Fruit fly (Drosophila melanogaster) whole organism, embryonic: Measurements from ENCODE around the gene L2HGDH.

Experiments used
- CG11398 ChIP-seq: fragments of 200-800 bp; sonication (Bioruptor generic); optimal IDR thresholded peaks from 2 replicates; lab custom pipeline; 2016; ENCODE audit warnings: missing biosample characterization, missing genetic modification characterization
- CG1233 ChIP-seq: fragments of 200-800 bp; sonication (Bioruptor generic); optimal IDR thresholded peaks from 4 replicates; lab custom pipeline; 2018; ENCODE audit warnings: missing biosample characterization, mild to moderate bottlenecking, missing genetic modification characterization
- CG12744 ChIP-seq: fragments of 200-800 bp; sonication (Bioruptor generic); optimal IDR thresholded peaks from 2 replicates; lab custom pipeline; 2016; ENCODE audit warnings: missing biosample characterization, missing genetic modification characterization
- CG13287 ChIP-seq: fragments of 200-800 bp; sonication (Bioruptor generic); IDR thresholded peaks from 2 replicates; pipeline ENCODE4 v1.3.6; 2022; ENCODE audit warnings: missing biosample characterization, missing genetic modification characterization; ENCODE audit not compliant: partially characterized antibody
- CG14710 ChIP-seq: fragments of 200-800 bp; sonication (Bioruptor generic); optimal IDR thresholded peaks from 3 replicates; lab custom pipeline; 2019; ENCODE audit warnings: missing biosample characterization, mild to moderate bottlenecking, missing genetic modification characterization, moderate library complexity
- CG1647 ChIP-seq: fragments of 200-800 bp; sonication (Bioruptor generic); optimal IDR thresholded peaks from 3 replicates; lab custom pipeline; 2016; ENCODE audit warnings: missing biosample characterization, missing genetic modification characterization
- CG31365 ChIP-seq: fragments of 200-800 bp; sonication (Bioruptor generic); optimal IDR thresholded peaks from 2 replicates; lab custom pipeline; 2018; ENCODE audit warnings: missing biosample characterization, mild to moderate bottlenecking, missing genetic modification characterization
- CG31441 ChIP-seq: fragments of 200-800 bp; sonication (Bioruptor generic); IDR thresholded peaks from 2 replicates; pipeline ENCODE4 v1.3.6; 2022; ENCODE audit warnings: missing biosample characterization, missing genetic modification characterization
- CG32767 ChIP-seq: fragments of 200-800 bp; sonication (Bioruptor generic); IDR thresholded peaks from 2 replicates; pipeline ENCODE4 v1.3.6; 2022; ENCODE audit warnings: missing biosample characterization, missing genetic modification characterization
- CG4282 ChIP-seq: fragments of 200-800 bp; sonication (Bioruptor generic); optimal IDR thresholded peaks from 2 replicates; lab custom pipeline; 2016; ENCODE audit warnings: missing biosample characterization, missing genetic modification characterization
- CG6813 ChIP-seq: fragments of 200-800 bp; sonication (Bioruptor generic); optimal IDR thresholded peaks from 2 replicates; lab custom pipeline; 2017; ENCODE audit warnings: missing biosample characterization, missing genetic modification characterization, mild to moderate bottlenecking, moderate library complexity, missing genetic modification reagents
- CG6854 ChIP-seq: fragments of 200-800 bp; sonication (Bioruptor generic); optimal IDR thresholded peaks from 3 replicates; lab custom pipeline; 2017; ENCODE audit warnings: missing biosample characterization, mild to moderate bottlenecking, missing genetic modification characterization
- CG8388 ChIP-seq: fragments of 200-800 bp; sonication (Bioruptor generic); optimal IDR thresholded peaks from 2 replicates; lab custom pipeline; 2019; ENCODE audit warnings: missing biosample characterization, mild to moderate bottlenecking, missing genetic modification characterization, moderate library complexity
- CG8765 ChIP-seq: fragments of 200-800 bp; sonication (Bioruptor generic); IDR thresholded peaks from 2 replicates; pipeline ENCODE4 v1.3.6; 2022; ENCODE audit warnings: missing biosample characterization, missing genetic modification characterization
- CG9817 ChIP-seq: fragments of 200-800 bp; sonication (Bioruptor generic); optimal IDR thresholded peaks from 2 replicates; lab custom pipeline; 2018; ENCODE audit warnings: missing biosample characterization, mild to moderate bottlenecking, missing genetic modification characterization, moderate library complexity
- Deaf1 ChIP-seq: fragments of 200-800 bp; optimal IDR thresholded peaks from 3 replicates; lab custom pipeline; 2019; ENCODE audit warnings: missing biosample characterization, mild to moderate bottlenecking, missing genetic modification characterization, moderate library complexity
- Doc3 ChIP-seq: fragments of 200-800 bp; sonication (Bioruptor generic); IDR thresholded peaks from 3 replicates; pipeline ENCODE4 v1.3.6; 2022; ENCODE audit warnings: missing biosample characterization, missing genetic modification characterization; ENCODE audit not compliant: partially characterized antibody
- Ets97D ChIP-seq: fragments of 200-800 bp; sonication (Bioruptor generic); optimal IDR thresholded peaks from 3 replicates; lab custom pipeline; 2016; ENCODE audit warnings: missing biosample characterization, missing genetic modification characterization
- Fer1 ChIP-seq: fragments of 200-800 bp; sonication (Bioruptor generic); optimal IDR thresholded peaks from 2 replicates; lab custom pipeline; 2017; ENCODE audit warnings: missing biosample characterization, mild to moderate bottlenecking, missing genetic modification characterization
- Fer2 ChIP-seq: fragments of 200-800 bp; sonication (Bioruptor generic); optimal IDR thresholded peaks from 2 replicates; lab custom pipeline; 2018; ENCODE audit warnings: missing biosample characterization, mild to moderate bottlenecking, missing genetic modification characterization, moderate library complexity
- HLH3B ChIP-seq: fragments of 200-800 bp; sonication (Bioruptor generic); IDR thresholded peaks from 2 replicates; pipeline ENCODE4 v1.3.6; 2022; ENCODE audit warnings: missing biosample characterization, missing genetic modification characterization
- Hr78 ChIP-seq, 2 experiments: fragments of 200-800 bp in 1 of 2; fragments of >200 bp in 1 of 2; sonication (Bioruptor generic) in 1 of 2; optimal IDR thresholded peaks; 2 replicates each; lab custom pipeline; 2017 to 2019; ENCODE audit warnings: missing biosample characterization in 2 of 2, missing genetic modification characterization in 2 of 2, mild to moderate bottlenecking in 1 of 2, moderate library complexity in 1 of 2
- Mad ChIP-seq: fragments of 200-800 bp; sonication (Bioruptor generic); optimal IDR thresholded peaks from 2 replicates; lab custom pipeline; 2016; ENCODE audit warnings: missing biosample characterization, missing genetic modification characterization
- Neu2 ChIP-seq: fragments of 200-800 bp; sonication (Bioruptor generic); optimal IDR thresholded peaks from 3 replicates; lab custom pipeline; 2016; ENCODE audit warnings: missing biosample characterization, missing genetic modification characterization, borderline replicate concordance
- Ptx1 ChIP-seq: fragments of 200-800 bp; sonication (Bioruptor generic); IDR thresholded peaks from 2 replicates; pipeline ENCODE4 v1.3.6; 2022; ENCODE audit warnings: missing biosample characterization, missing genetic modification characterization
- az2 ChIP-seq: fragments of 200-800 bp; sonication (Bioruptor generic); optimal IDR thresholded peaks from 3 replicates; lab custom pipeline; 2016; ENCODE audit warnings: missing biosample characterization, missing genetic modification characterization
- chinmo ChIP-seq: fragments of 200-800 bp; sonication (Bioruptor generic); IDR thresholded peaks from 4 replicates; pipeline ENCODE4 v1.3.6; 2022; ENCODE audit warnings: missing biosample characterization, missing genetic modification characterization; ENCODE audit not compliant: partially characterized antibody
- dati ChIP-seq: fragments of 200-800 bp; sonication (Bioruptor generic); IDR thresholded peaks from 2 replicates; pipeline ENCODE4 v1.3.6; 2022; ENCODE audit warnings: missing biosample characterization, missing genetic modification characterization
- dmrt11E ChIP-seq: fragments of 200-800 bp; sonication (Bioruptor generic); optimal IDR thresholded peaks from 3 replicates; lab custom pipeline; 2018; ENCODE audit warnings: missing biosample characterization, mild to moderate bottlenecking, missing genetic modification characterization, moderate library complexity
- fd102C ChIP-seq: fragments of 200-800 bp; sonication (Bioruptor generic); optimal IDR thresholded peaks from 2 replicates; lab custom pipeline; 2018; ENCODE audit warnings: missing biosample characterization, mild to moderate bottlenecking, missing genetic modification characterization, moderate library complexity
- grau ChIP-seq: fragments of 200-800 bp; optimal IDR thresholded peaks from 3 replicates; lab custom pipeline; 2019; ENCODE audit warnings: missing biosample characterization, mild to moderate bottlenecking, missing genetic modification characterization, moderate library complexity
- gro ChIP-seq: fragments of 200-800 bp; sonication (Bioruptor generic); optimal IDR thresholded peaks from 2 replicates; lab custom pipeline; 2016; ENCODE audit warnings: missing biosample characterization, missing genetic modification characterization
- her ChIP-seq: fragments of 200-800 bp; sonication (Bioruptor generic); optimal IDR thresholded peaks from 2 replicates; lab custom pipeline; 2016; ENCODE audit warnings: missing biosample characterization, missing genetic modification characterization
- hkb ChIP-seq, 2 experiments: fragments of 200-800 bp in 1 of 2; fragments of >200 bp in 1 of 2; sonication (Bioruptor generic) in 1 of 2; IDR thresholded peaks in 1 of 2; optimal IDR thresholded peaks in 1 of 2; 2 replicates each; pipeline versions ENCODE4 v1.3.6 to Lab custom; 2017 to 2022; ENCODE audit warnings: missing biosample characterization in 1 of 2, missing genetic modification characterization in 1 of 2
- jigr1 ChIP-seq: fragments of 200-800 bp; sonication (Bioruptor generic); IDR thresholded peaks from 3 replicates; pipeline ENCODE4 v1.3.6; 2022; ENCODE audit warnings: missing biosample characterization, missing genetic modification characterization
- ken ChIP-seq: fragments of 200-800 bp; sonication (Bioruptor generic); IDR thresholded peaks from 3 replicates; pipeline ENCODE4 v1.3.6; 2022; ENCODE audit warnings: missing biosample characterization, missing genetic modification characterization
- org-1 ChIP-seq: fragments of 200-800 bp; sonication (Bioruptor generic); optimal IDR thresholded peaks from 2 replicates; lab custom pipeline; 2017; ENCODE audit warnings: missing biosample characterization, missing genetic modification characterization
- pan ChIP-seq, 4 experiments: fragments of >200 bp in 3 of 4; fragments of 200-800 bp in 1 of 4; sonication (Bioruptor generic) in 1 of 4; optimal IDR thresholded peaks in 3 of 4; IDR thresholded peaks in 1 of 4; 2 replicates each; pipeline versions ENCODE4 v1.3.6 to Lab custom; 2017 to 2022; ENCODE audit warnings: missing biosample characterization in 2 of 4, missing genetic modification characterization in 2 of 4, mixed read lengths in 1 of 4
- pb ChIP-seq: fragments of 200-800 bp; sonication (Bioruptor generic); optimal IDR thresholded peaks from 3 replicates; lab custom pipeline; 2016; ENCODE audit warnings: missing biosample characterization, missing genetic modification characterization
- pfk ChIP-seq: fragments of 200-800 bp; sonication (Bioruptor generic); optimal IDR thresholded peaks from 2 replicates; lab custom pipeline; 2018; ENCODE audit warnings: missing biosample characterization, mild to moderate bottlenecking, missing genetic modification characterization, moderate library complexity
- pho ChIP-seq: fragments of 200-800 bp; sonication (Bioruptor generic); optimal IDR thresholded peaks from 2 replicates; lab custom pipeline; 2016; ENCODE audit warnings: missing biosample characterization, missing genetic modification characterization
- prd ChIP-seq, 3 experiments: fragments of >200 bp in 2 of 3; fragments of 200-800 bp in 1 of 3; sonication (Bioruptor generic) in 1 of 3; optimal IDR thresholded peaks in 2 of 3; IDR thresholded peaks in 1 of 3; 2 replicates in 2 of 3; 3 replicates in 1 of 3; pipeline versions ENCODE4 v1.3.6 to Lab custom; 2017 to 2022; ENCODE audit warnings: missing biosample characterization in 1 of 3, missing genetic modification characterization in 1 of 3
- psq ChIP-seq: fragments of 200-800 bp; sonication (Bioruptor generic); optimal IDR thresholded peaks from 2 replicates; lab custom pipeline; 2017; ENCODE audit warnings: missing biosample characterization, missing genetic modification characterization
- pum ChIP-seq: fragments of 200-800 bp; sonication (Bioruptor generic); optimal IDR thresholded peaks from 2 replicates; lab custom pipeline; 2016; ENCODE audit warnings: missing biosample characterization, missing genetic modification characterization
- slp2 ChIP-seq: fragments of 200-800 bp; sonication (Bioruptor generic); optimal IDR thresholded peaks from 2 replicates; lab custom pipeline; 2016; ENCODE audit warnings: missing biosample characterization, missing genetic modification characterization
- tap ChIP-seq: fragments of 200-800 bp; optimal IDR thresholded peaks from 3 replicates; lab custom pipeline; 2019; ENCODE audit warnings: missing biosample characterization, mild to moderate bottlenecking, missing genetic modification characterization, moderate library complexity
- ttk ChIP-seq: fragments of 200-800 bp; sonication (Bioruptor generic); IDR thresholded peaks from 2 replicates; pipeline ENCODE4 v2.1.2; 2022; ENCODE audit warnings: missing biosample characterization, missing genetic modification characterization
- twi ChIP-seq: fragments of 200-800 bp; optimal IDR thresholded peaks from 2 replicates; lab custom pipeline; 2019; ENCODE audit warnings: missing biosample characterization, mild to moderate bottlenecking, missing genetic modification characterization, moderate library complexity
- wek ChIP-seq: fragments of 200-800 bp; sonication (Bioruptor generic); optimal IDR thresholded peaks from 3 replicates; lab custom pipeline; 2018; ENCODE audit warnings: missing biosample characterization, mild to moderate bottlenecking, missing genetic modification characterization, moderate library complexity

The L2HGDH gene

DNA sequence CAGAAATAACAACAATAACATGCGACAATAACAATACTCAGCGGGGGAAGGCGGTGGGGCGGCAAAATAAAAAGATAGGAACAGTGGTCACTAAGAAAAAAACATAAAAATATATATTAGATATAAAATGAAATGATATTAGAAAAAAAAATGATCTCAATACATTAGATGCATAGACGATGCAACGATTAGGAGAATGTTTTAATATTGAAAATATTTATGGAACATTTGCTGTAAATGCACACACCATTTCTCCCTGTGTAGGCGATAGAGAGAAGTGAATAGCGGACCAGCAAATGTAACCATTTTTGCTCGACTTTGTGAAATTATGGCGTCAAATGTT lies 8.1 kb downstream of the L2HGDH start (continued):
- TF ChIP-seq CG13287 (0 out of 2 replicates have a peak, but pooled peaks have one; percentile 12), CG31365 (tag; lab: Kevin White, UChicago) (peak; percentile 44), CG1233 (GFP tag; lab: Kevin White, UChicago) (peak; percentile 75), CG6854 (peak; percentile 65), slp2 (GFP tag; lab: Kevin White, UChicago) (peak; percentile 44), CG32767 (GFP tag; lab: Robert Waterston, UW) (peak; percentile 87), CG12744 (no peak), pan (optimal IDR thresholded peaks at IDR 0.05; lab: Kevin White, UChicago) (no peak), pan (GFP tag; optimal IDR thresholded peaks at IDR 0.05 in 1 of 2, IDR thresholded peaks at IDR 0.05 in 1 of 2) (peak in 1 of 2 experiments; percentile 92), Deaf1 (tag; lab: Kevin White, UChicago) (peak; percentile 61), Hr78 (GFP tag; optimal IDR thresholded peaks at IDR 0.05; lab: Kevin White, UChicago) (no peak), az2 (GFP tag; lab: Kevin White, UChicago) (peak; percentile 39), her (GFP tag; lab: Kevin White, UChicago) (no peak), HLH3B (GFP tag; lab: Robert Waterston, UW) (peak; percentile 84), CG8388 (GFP tag; lab: Kevin White, UChicago) (peak; percentile 57), CG1647 (GFP tag; lab: Kevin White, UChicago) (peak; percentile 25), pum (GFP tag; lab: Kevin White, UChicago) (peak; percentile 20), twi (no peak), gro (GFP tag; lab: Kevin White, UChicago) (peak; percentile 61), pb (GFP tag; lab: Kevin White, UChicago) (no peak), CG9817 (tag; lab: Kevin White, UChicago) (peak; percentile 80), CG31441 (GFP tag; lab: Robert Waterston, UW) (peak; percentile 66), wek (no peak), fd102C (no peak), org-1 (GFP tag; lab: Kevin White, UChicago) (peak; percentile 58), jigr1 (GFP tag; lab: Robert Waterston, UW) (peak; percentile 40; the same call in 2 of the 3 replicates), Fer1 (GFP tag; lab: Kevin White, UChicago) (peak; percentile 90), dmrt11E (tag; lab: Kevin White, UChicago) (peak; percentile 60), chinmo (GFP tag; lab: Robert Waterston, UW) (no peak; the same call in 2 of the 4 replicates), Mad (GFP tag; lab: Kevin White, UChicago) (peak; percentile 16), CG11398 (GFP tag; lab: Kevin White, UChicago) (no peak), hkb (optimal IDR thresholded peaks at IDR 0.05; lab: Kevin White, UChicago) (no peak), hkb (GFP tag; IDR thresholded peaks at IDR 0.05; lab: Robert Waterston, UW) (peak; percentile 90), grau (peak; percentile 88), Fer2 (tag; lab: Kevin White, UChicago) (peak; percentile 77), dati (0 out of 2 replicates have a peak, but pooled peaks have one; percentile 29), CG4282 (GFP tag; lab: Kevin White, UChicago) (no peak), psq (peak; percentile 11), tap (tag; lab: Kevin White, UChicago) (peak; percentile 73), Doc3 (GFP tag; lab: Robert Waterston, UW) (no peak), CG14710 (peak; percentile 47), prd (optimal IDR thresholded peaks at IDR 0.05; lab: Kevin White, UChicago) (no peak), prd (GFP tag; IDR thresholded peaks at IDR 0.05; lab: Robert Waterston, UW) (peak; percentile 92), Neu2 (GFP tag; lab: Kevin White, UChicago) (no peak), pho (GFP tag; lab: Kevin White, UChicago) (peak; percentile 73), Ptx1 (GFP tag; lab: Robert Waterston, UW) (peak; percentile 92), CG6813 (GFP tag; lab: Kevin White, UChicago) (peak; percentile 74), pfk (GFP tag; lab: Kevin White, UChicago) (no peak), ken (peak; percentile 65; the same call in 2 of the 3 replicates), CG8765 (peak; percentile 68), Ets97D (GFP tag; lab: Kevin White, UChicago) (peak; percentile 14), ttk (GFP tag; lab: Robert Waterston, UW) (peak; percentile 84)
